Worm (Caenorhabditis elegans): ENCODE results near the gene C01G5.7.

- TF ChIP-seq eor-1 (tag; optimal IDR thresholded peaks at IDR 0.05), result no peak
- no peak for TF ChIP-seq elt-2 (tag; optimal IDR thresholded peaks at IDR 0.05)
- no peak for TF ChIP-seq snpc-4 (tag; optimal IDR thresholded peaks at IDR 0.05)
- no peak for TF ChIP-seq ama-1 (optimal IDR thresholded peaks at IDR 0.05)
- no peak for TF ChIP-seq aly-2 (tag; optimal IDR thresholded peaks at IDR 0.05)
- TF ChIP-seq elt-1 (tag; optimal IDR thresholded peaks at IDR 0.05), result no peak
- TF ChIP-seq nhr-11 (tag; optimal IDR thresholded peaks at IDR 0.05), result no peak
Measured at ce11 chrIV:6547397-6547796, 29.4 kb downstream of the C01G5.7 start.

Data from whole organism, L3 larva.